Fruit fly (Drosophila melanogaster): ENCODE results near the gene CG7384.
A peak's percentile ranks its signal among the peaks of the same experiment; 100 is the strongest.

CG7384 gene

DNA sequence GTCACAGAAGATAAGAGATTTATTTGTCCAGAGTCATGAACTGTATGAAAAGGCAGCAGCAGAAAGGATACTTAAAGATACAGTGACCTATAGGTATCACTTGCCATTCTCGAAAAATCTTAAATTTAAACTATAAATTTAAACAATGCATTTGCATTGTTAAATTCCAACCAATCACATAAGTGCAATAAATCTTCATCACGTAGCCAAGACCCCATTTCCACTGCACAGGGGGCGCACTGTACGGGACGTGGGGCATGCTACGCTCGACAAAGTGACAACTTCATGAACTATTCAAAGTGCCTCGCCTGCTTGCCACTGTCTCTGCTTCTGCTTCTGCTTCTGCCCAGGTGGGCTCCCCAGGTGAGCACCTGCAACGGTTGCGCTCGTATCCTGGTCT is 45.0 kb upstream of the CG7384 start (continued):
- no peak for TF ChIP-seq nerfin-1 (tag; optimal IDR thresholded peaks at IDR 0.05)
- TF ChIP-seq CG6683 (GFP tag; optimal IDR thresholded peaks at IDR 0.05): no peak
- peak; percentile 38; the same call in 1 of the 2 replicates for TF ChIP-seq CG6689 (GFP tag; IDR thresholded peaks at IDR 0.05)
- no peak for TF ChIP-seq CG10565 (GFP tag; optimal IDR thresholded peaks at IDR 0.05)
- TF ChIP-seq CG14441 (GFP tag; IDR thresholded peaks at IDR 0.05): peak; percentile 47; the same call in 1 of the 2 replicates
- TF ChIP-seq CG2120 (GFP tag; optimal IDR thresholded peaks at IDR 0.05): no peak
- TF ChIP-seq CG3726 (GFP tag; IDR thresholded peaks at IDR 0.05): 0 out of 3 replicates have a peak, but pooled peaks have one; percentile 52
- peak; percentile 21 for TF ChIP-seq CG11504 (tag; optimal IDR thresholded peaks at IDR 0.05)
- no peak for TF ChIP-seq HmgD (GFP tag; optimal IDR thresholded peaks at IDR 0.05)
- 0 out of 2 replicates have a peak, but pooled peaks have one; percentile 9 for TF ChIP-seq E2f1 (GFP tag; IDR thresholded peaks at IDR 0.05)
- TF ChIP-seq CG10462 (GFP tag; optimal IDR thresholded peaks at IDR 0.05): no peak
- TF ChIP-seq salm (tag; optimal IDR thresholded peaks at IDR 0.05): no peak
- TF ChIP-seq tgo (GFP tag; IDR thresholded peaks at IDR 0.05): peak; percentile 19; the same call in 1 of the 3 replicates
- TF ChIP-seq Aef1 (GFP tag; IDR thresholded peaks at IDR 0.05): no peak
- TF ChIP-seq hkb (optimal IDR thresholded peaks at IDR 0.05): no peak
- TF ChIP-seq hkb (GFP tag; IDR thresholded peaks at IDR 0.05): peak; percentile 31; the same call in 1 of the 2 replicates
- TF ChIP-seq esg (GFP tag; conservative IDR thresholded peaks at IDR 0.05): no peak
- no peak for TF ChIP-seq gce (GFP tag; IDR thresholded peaks at IDR 0.05)
- TF ChIP-seq Ptx1 (GFP tag; IDR thresholded peaks at IDR 0.05): peak; percentile 37; the same call in 1 of the 2 replicates
- peak in 1 of 2 experiments; percentile 25 for TF ChIP-seq chif (GFP tag; optimal IDR thresholded peaks at IDR 0.05)
- no peak for TF ChIP-seq pros (GFP tag; optimal IDR thresholded peaks at IDR 0.05)
- no peak for TF ChIP-seq lbe (GFP tag; optimal IDR thresholded peaks at IDR 0.05)
- no peak for TF ChIP-seq CG10147 (GFP tag; optimal IDR thresholded peaks at IDR 0.05)
- 0 out of 2 replicates have a peak, but pooled peaks have one; percentile 21 for TF ChIP-seq lmd (GFP tag; IDR thresholded peaks at IDR 0.05)
- TF ChIP-seq CG32767 (GFP tag; IDR thresholded peaks at IDR 0.05): no peak
- TF ChIP-seq prd (optimal IDR thresholded peaks at IDR 0.05): no peak
- TF ChIP-seq prd (GFP tag; IDR thresholded peaks at IDR 0.05): peak; percentile 29; the same call in 1 of the 3 replicates
- TF ChIP-seq ssp (GFP tag; IDR thresholded peaks at IDR 0.05): no peak
- 0 out of 2 replicates have a peak, but pooled peaks have one; percentile 20 for TF ChIP-seq ranshi (GFP tag; IDR thresholded peaks at IDR 0.05)
- no peak for TF ChIP-seq ewg (GFP tag; optimal IDR thresholded peaks at IDR 0.05)
- TF ChIP-seq fd102C (GFP tag; optimal IDR thresholded peaks at IDR 0.05): no peak
- no peak for TF ChIP-seq unc-4 (GFP tag; IDR thresholded peaks at IDR 0.05; ENCODE audit: partially characterized antibody)
- no peak for TF ChIP-seq CG8359 (GFP tag; optimal IDR thresholded peaks at IDR 0.05; ENCODE audit: borderline replicate concordance)
- TF ChIP-seq CG8281 (tag; optimal IDR thresholded peaks at IDR 0.05): no peak
- no peak for TF ChIP-seq cg (GFP tag; optimal IDR thresholded peaks at IDR 0.05)
- peak; percentile 4 for TF ChIP-seq CG2712 (tag; optimal IDR thresholded peaks at IDR 0.05)
- TF ChIP-seq so (GFP tag; IDR thresholded peaks at IDR 0.05): no peak
- no peak for TF ChIP-seq CG9727 (GFP tag; optimal IDR thresholded peaks at IDR 0.05)
- TF ChIP-seq Dfd (GFP tag; optimal IDR thresholded peaks at IDR 0.05): no peak
- no peak for TF ChIP-seq chn (GFP tag; optimal IDR thresholded peaks at IDR 0.05)
- no peak for TF ChIP-seq HmgZ (tag; optimal IDR thresholded peaks at IDR 0.05)
- TF ChIP-seq CG9817 (tag; optimal IDR thresholded peaks at IDR 0.05): no peak
- peak in 1 of 2 experiments; percentile 31 for TF ChIP-seq bsh (GFP tag; optimal IDR thresholded peaks at IDR 0.05)
- TF ChIP-seq Vsx1 (GFP tag; optimal IDR thresholded peaks at IDR 0.05): no peak
